Fruit fly (Drosophila melanogaster) whole organism, pupa: ENCODE measurements around the gene Trxr2.

ENCODE experiments used
- CG10348 ChIP-seq: fragments of 200-800 bp; sonication (Bioruptor generic); IDR thresholded peaks from 2 replicates; pipeline ENCODE4 v1.3.6; 2022; ENCODE audit warnings: missing biosample characterization, missing genetic modification characterization
- CG15710 ChIP-seq: fragments of 200-800 bp; sonication (Bioruptor generic); optimal IDR thresholded peaks from 2 replicates; lab custom pipeline; 2018; ENCODE audit warnings: missing biosample characterization, mild to moderate bottlenecking, missing genetic modification characterization, moderate library complexity
- CG34367 ChIP-seq: fragments of 200-800 bp; sonication (Bioruptor generic); optimal IDR thresholded peaks from 2 replicates; lab custom pipeline; 2018; ENCODE audit warnings: missing biosample characterization, mild to moderate bottlenecking, missing genetic modification characterization
- CG8159 ChIP-seq: fragments of 200-800 bp; sonication (Bioruptor generic); optimal IDR thresholded peaks from 3 replicates; lab custom pipeline; 2018; ENCODE audit warnings: missing biosample characterization, mild to moderate bottlenecking, missing genetic modification characterization, moderate library complexity
- CG8301 ChIP-seq: fragments of 200-800 bp; sonication (Bioruptor generic); optimal IDR thresholded peaks from 2 replicates; lab custom pipeline; 2018; ENCODE audit warnings: missing biosample characterization, mild to moderate bottlenecking, missing genetic modification characterization
- CG9948 ChIP-seq: fragments of 200-800 bp; sonication (Bioruptor generic); optimal IDR thresholded peaks from 2 replicates; lab custom pipeline; 2018; ENCODE audit warnings: missing biosample characterization, mild to moderate bottlenecking, missing genetic modification characterization, moderate library complexity
- Snoo ChIP-seq: fragments of 200-800 bp; sonication (Bioruptor generic); optimal IDR thresholded peaks from 3 replicates; lab custom pipeline; 2017; ENCODE audit warnings: missing biosample characterization, mild to moderate bottlenecking, missing genetic modification characterization, inconsistent platforms
- gl ChIP-seq: fragments of 200-800 bp; sonication (Bioruptor generic); optimal IDR thresholded peaks from 2 replicates; lab custom pipeline; 2018; ENCODE audit warnings: missing biosample characterization, mild to moderate bottlenecking, missing genetic modification characterization
- rn ChIP-seq: fragments of 200-800 bp; sonication (Bioruptor generic); IDR thresholded peaks from 2 replicates; pipeline ENCODE4 v1.3.6; 2022; ENCODE audit warnings: missing biosample characterization, missing genetic modification characterization

dm6 chr3L:22504323-22504722 lies 45.7 kb upstream of the Trxr2 start, which contains the start of gene CG43330:
- TF ChIP-seq CG15710 (tag; lab: Kevin White, UChicago): no peak
- no peak for TF ChIP-seq Snoo (tag; lab: Kevin White, UChicago)
- TF ChIP-seq gl (tag; lab: Kevin White, UChicago): no peak
- no peak for TF ChIP-seq CG34367 (tag; lab: Kevin White, UChicago)
- TF ChIP-seq CG8301 (tag; lab: Kevin White, UChicago): no peak
- TF ChIP-seq rn (GFP tag; lab: Robert Waterston, UW): no peak
- no peak for TF ChIP-seq CG10348 (GFP tag; lab: Robert Waterston, UW)
- TF ChIP-seq CG8159: no peak
- no peak for TF ChIP-seq CG9948
